Fruit fly (Drosophila melanogaster): ENCODE results near the gene CG5412.

Gene CG5412

dm6 chr3R:20542283-20543144 is 34.3 kb upstream of the CG5412 start (continued):
- TF ChIP-seq CG17829 (tag; optimal IDR thresholded peaks at IDR 0.05) (no peak), CG11085 (GFP tag; IDR thresholded peaks at IDR 0.05) (no peak), trh (GFP tag; optimal IDR thresholded peaks at IDR 0.05) (no peak), sima (GFP tag; optimal IDR thresholded peaks at IDR 0.05) (no peak), Hr3 (GFP tag; optimal IDR thresholded peaks at IDR 0.05) (no peak), Antp (GFP tag; optimal IDR thresholded peaks at IDR 0.05) (no peak), nau (GFP tag; optimal IDR thresholded peaks at IDR 0.05) (no peak), insv (GFP tag; optimal IDR thresholded peaks at IDR 0.05) (peak in 1 of 2 experiments; percentile 32), inv (GFP tag; IDR thresholded peaks at IDR 0.05; ENCODE audit: partially characterized antibody) (no peak), CG18764 (GFP tag; optimal IDR thresholded peaks at IDR 0.05) (no peak), ind (GFP tag; optimal IDR thresholded peaks at IDR 0.05) (no peak), Dfd (GFP tag; optimal IDR thresholded peaks at IDR 0.05) (no peak), croc (GFP tag; conservative IDR thresholded peaks at IDR 0.05) (no peak), gsb (GFP tag; IDR thresholded peaks at IDR 0.05) (no peak), Fer3 (tag; optimal IDR thresholded peaks at IDR 0.05) (peak; percentile 19), Fer1 (GFP tag; optimal IDR thresholded peaks at IDR 0.05) (peak; percentile 4), CG8765 (GFP tag; IDR thresholded peaks at IDR 0.05) (no peak), Hey (tag; optimal IDR thresholded peaks at IDR 0.05) (no peak), emc (GFP tag; optimal IDR thresholded peaks at IDR 0.05) (no peak), Dbx (GFP tag; IDR thresholded peaks at IDR 0.05) (no peak), hkb (optimal IDR thresholded peaks at IDR 0.05) (no peak), hkb (GFP tag; IDR thresholded peaks at IDR 0.05) (peak; percentile 46; the same call in 1 of the 2 replicates), sens (GFP tag) (peak; percentile 84), ato (GFP tag; IDR thresholded peaks at IDR 0.05; ENCODE audit: partially characterized antibody) (no peak), HLH54F (GFP tag; optimal IDR thresholded peaks at IDR 0.05) (no peak), abd-A (tag; optimal IDR thresholded peaks at IDR 0.05) (no peak), CG1602 (GFP tag; optimal IDR thresholded peaks at IDR 0.05) (peak; percentile 42), Side (GFP tag; optimal IDR thresholded peaks at IDR 0.05) (no peak), Pdp1 (GFP tag; optimal IDR thresholded peaks at IDR 0.05) (peak in 1 of 2 experiments; percentile 4), CG17568 (GFP tag; optimal IDR thresholded peaks at IDR 0.05) (peak; percentile 42), CG34376 (GFP tag; optimal IDR thresholded peaks at IDR 0.05) (no peak), CG12769 (tag; optimal IDR thresholded peaks at IDR 0.05) (peak; percentile 9), CG10959 (GFP tag; IDR thresholded peaks at IDR 0.05) (no peak), Abd-B (GFP tag; optimal IDR thresholded peaks at IDR 0.05) (no peak), Nf-YB (GFP tag; optimal IDR thresholded peaks at IDR 0.05) (peak; percentile 33), CG12942 (GFP tag; optimal IDR thresholded peaks at IDR 0.05) (no peak), maf-S (GFP tag; optimal IDR thresholded peaks at IDR 0.05) (peak; percentile 15), mirr (GFP tag; optimal IDR thresholded peaks at IDR 0.05) (no peak), usp (GFP tag; optimal IDR thresholded peaks at IDR 0.05) (no peak), CG18619 (GFP tag; optimal IDR thresholded peaks at IDR 0.05) (peak; percentile 33), ase (GFP tag; IDR thresholded peaks at IDR 0.05) (no peak), tin (GFP tag; optimal IDR thresholded peaks at IDR 0.05) (no peak), B-H2 (GFP tag; optimal IDR thresholded peaks at IDR 0.05) (no peak), CG31388 (GFP tag; optimal IDR thresholded peaks at IDR 0.05) (no peak), CG2199 (GFP tag; IDR thresholded peaks at IDR 0.05) (no peak), psq (GFP tag; optimal IDR thresholded peaks at IDR 0.05) (no peak), YL-1 (GFP tag; optimal IDR thresholded peaks at IDR 0.05) (peak; percentile 19), slou (GFP tag; optimal IDR thresholded peaks at IDR 0.05) (peak; percentile 30), Sry-β (GFP tag; optimal IDR thresholded peaks at IDR 0.05) (no peak), CG33557 (GFP tag; optimal IDR thresholded peaks at IDR 0.05) (peak; percentile 84)

Data from whole organism, embryonic.